Worm (Caenorhabditis elegans) whole organism, L1 larva: ENCODE data around the gene gst-29.

Experiments
- C04F5.9 ChIP-seq: sonication (generic microtip); optimal IDR thresholded peaks from 2 replicates; lab custom pipeline; 2016; ENCODE audit warnings: missing genetic modification characterization, missing compliant biosample characterization
- ama-1 ChIP-seq: fragments of 150-350 bp; optimal IDR thresholded peaks from 2 replicates; lab custom pipeline; 2014
- ceh-63 ChIP-seq: fragments of 200-800 bp; sonication (Bioruptor generic); optimal IDR thresholded peaks from 2 replicates; lab custom pipeline; 2018; ENCODE audit warnings: mild to moderate bottlenecking, missing genetic modification characterization, missing compliant biosample characterization
- ceh-8 ChIP-seq: fragments of 200-800 bp; sonication (Bioruptor generic); optimal IDR thresholded peaks from 2 replicates; lab custom pipeline; 2018; ENCODE audit warnings: mild to moderate bottlenecking, missing genetic modification characterization, moderate library complexity, missing compliant biosample characterization
- dpl-1 ChIP-seq, 3 experiments: fragments of 150-350 bp in 2 of 3; sonication (generic microtip) in 1 of 3; optimal IDR thresholded peaks; 2 replicates each; lab custom pipeline; 2014 to 2017; ENCODE audit warnings: missing biosample characterization in 3 of 3, missing genetic modification characterization in 3 of 3, missing genetic modification reagents in 3 of 3
- dsc-1 ChIP-seq: sonication (generic microtip); optimal IDR thresholded peaks from 2 replicates; lab custom pipeline; 2016; ENCODE audit warnings: mild to moderate bottlenecking, missing genetic modification characterization, missing compliant biosample characterization
- jun-1 ChIP-seq: fragments of 150-350 bp; optimal IDR thresholded peaks from 2 replicates; lab custom pipeline; 2014; ENCODE audit warnings: missing biosample characterization, missing genetic modification reagents, missing genetic modification characterization
- lin-39 ChIP-seq: fragments of 150-350 bp; optimal IDR thresholded peaks from 2 replicates; lab custom pipeline; 2014; ENCODE audit warnings: missing biosample characterization, missing genetic modification reagents, missing genetic modification characterization
- lsy-2 ChIP-seq, 2 experiments: fragments of 150-350 bp; optimal IDR thresholded peaks; 2 replicates each; lab custom pipeline; 2014; ENCODE audit warnings: missing biosample characterization in 2 of 2, missing genetic modification characterization in 2 of 2
- mdl-1 ChIP-seq, 2 experiments: fragments of 150-350 bp; optimal IDR thresholded peaks; 2 replicates each; lab custom pipeline; 2014 to 2017; ENCODE audit warnings: missing biosample characterization in 2 of 2, missing genetic modification characterization in 2 of 2, inconsistent platforms in 1 of 2
- nhr-12 ChIP-seq: sonication (generic microtip); optimal IDR thresholded peaks from 2 replicates; lab custom pipeline; 2017; ENCODE audit warnings: missing biosample characterization, missing genetic modification characterization
- snpc-4 ChIP-seq: fragments of 150-350 bp; optimal IDR thresholded peaks from 2 replicates; lab custom pipeline; 2014; ENCODE audit warnings: missing biosample characterization, missing genetic modification characterization
- sup-37 ChIP-seq: fragments of 200-800 bp; sonication (Bioruptor generic); optimal IDR thresholded peaks from 2 replicates; lab custom pipeline; 2018; ENCODE audit warnings: mild to moderate bottlenecking, missing genetic modification characterization, missing compliant biosample characterization
- unc-62 ChIP-seq: fragments of 150-350 bp; optimal IDR thresholded peaks from 2 replicates; lab custom pipeline; 2014; ENCODE audit warnings: missing biosample characterization, missing genetic modification reagents, missing genetic modification characterization

DNA sequence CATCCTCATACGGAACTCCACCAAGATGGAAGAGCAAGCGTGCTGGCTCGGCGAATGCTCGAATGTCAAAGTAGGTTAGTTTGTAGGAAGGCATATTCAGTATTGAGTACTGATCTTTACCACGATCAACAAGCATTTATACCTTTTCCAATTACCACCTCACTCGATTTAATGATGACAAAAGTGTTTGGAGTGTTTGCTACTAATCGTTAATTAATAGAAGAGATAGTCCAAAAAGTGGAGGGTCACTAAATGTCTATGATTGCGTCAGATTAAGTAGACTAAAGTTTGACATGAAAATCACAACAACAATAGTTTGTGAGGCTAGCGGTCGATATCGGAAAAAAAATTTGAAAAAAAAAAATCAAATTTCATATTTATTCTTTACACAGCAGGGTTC lies 13.5 kb upstream of the gst-29 start, which contains the start of gene gst-34:
- TF ChIP-seq jun-1 (tag; lab: Kevin White, UChicago) (no peak), ama-1 (lab: Kevin White, UChicago) (no peak), snpc-4 (tag; lab: Kevin White, UChicago) (no peak), sup-37 (GFP tag; lab: Kevin White, UChicago) (no peak), lsy-2 (tag; optimal IDR thresholded peaks at IDR 0.05; lab: Kevin White, UChicago) (no peak), mdl-1 (tag; optimal IDR thresholded peaks at IDR 0.05; lab: Kevin White, UChicago) (no peak), ceh-63 (no peak), C04F5.9 (tag; lab: Kevin White, UChicago) (no peak), dpl-1 (GFP tag; optimal IDR thresholded peaks at IDR 0.05; lab: Kevin White, UChicago) (no peak), ceh-8 (GFP tag; lab: Kevin White, UChicago) (no peak), dsc-1 (tag; lab: Kevin White, UChicago) (no peak), lin-39 (tag; lab: Kevin White, UChicago) (no peak), nhr-12 (no peak), unc-62 (no peak)
